Fruit fly (Drosophila melanogaster) whole organism, wandering third instar larva: Measurements from ENCODE around the gene CG17362.

Experiments used
- Abd-B ChIP-seq: fragments of >200 bp; optimal IDR thresholded peaks from 2 replicates; lab custom pipeline; 2017; ENCODE audit warnings: missing biosample characterization, missing genetic modification characterization
- CG32264 ChIP-seq: fragments of 200-800 bp; sonication (Bioruptor generic); optimal IDR thresholded peaks from 2 replicates; lab custom pipeline; 2016; ENCODE audit warnings: missing biosample characterization, missing genetic modification characterization
- CG9705 ChIP-seq: fragments of 200-800 bp; sonication (Bioruptor generic); optimal IDR thresholded peaks from 2 replicates; lab custom pipeline; 2018; ENCODE audit warnings: missing biosample characterization, mild to moderate bottlenecking, missing genetic modification characterization
- CrebA ChIP-seq: fragments of 200-800 bp; sonication (Bioruptor generic); optimal IDR thresholded peaks from 2 replicates; lab custom pipeline; 2016; ENCODE audit warnings: missing biosample characterization, mild to moderate bottlenecking, missing genetic modification characterization, borderline replicate concordance
- Dfd ChIP-seq: fragments of >200 bp; optimal IDR thresholded peaks from 2 replicates; lab custom pipeline; 2017; ENCODE audit warnings: missing biosample characterization, missing genetic modification characterization
- GATAd ChIP-seq: sonication (Bioruptor generic); optimal IDR thresholded peaks from 2 replicates; lab custom pipeline; 2016; ENCODE audit warnings: missing biosample characterization, missing genetic modification characterization
- HLH106 ChIP-seq: fragments of 200-800 bp; optimal IDR thresholded peaks from 3 replicates; lab custom pipeline; 2019; ENCODE audit warnings: missing biosample characterization, mild to moderate bottlenecking, missing genetic modification characterization, moderate library complexity
- Hnf4 ChIP-seq: fragments of 200-800 bp; sonication (Bioruptor generic); optimal IDR thresholded peaks from 2 replicates; lab custom pipeline; 2016; ENCODE audit warnings: missing biosample characterization, mild to moderate bottlenecking, missing genetic modification characterization
- Hr83 ChIP-seq: fragments of 200-300 bp; sonication (Bioruptor generic); optimal IDR thresholded peaks from 2 replicates; lab custom pipeline; 2016; ENCODE audit warnings: missing biosample characterization, mild to moderate bottlenecking, missing genetic modification characterization, moderate library complexity; ENCODE audit not compliant: poor library complexity, severe bottlenecking
- Jra ChIP-seq: sonication (Bioruptor generic); optimal IDR thresholded peaks from 2 replicates; lab custom pipeline; 2016; ENCODE audit warnings: missing biosample characterization, missing genetic modification characterization
- Mio ChIP-seq: sonication (Bioruptor generic); optimal IDR thresholded peaks from 2 replicates; lab custom pipeline; 2016; ENCODE audit warnings: missing biosample characterization, missing genetic modification characterization
- Myc ChIP-seq: fragments of >200 bp; optimal IDR thresholded peaks from 2 replicates; lab custom pipeline; 2017
- N ChIP-seq: fragments of >200 bp; optimal IDR thresholded peaks from 2 replicates; lab custom pipeline; 2018; ENCODE audit warnings: missing biosample characterization, missing external identifiers, missing genetic modification characterization
- OdsH ChIP-seq: fragments of 200-800 bp; sonication (Bioruptor generic); optimal IDR thresholded peaks from 2 replicates; lab custom pipeline; 2016; ENCODE audit warnings: missing biosample characterization, mild to moderate bottlenecking, missing genetic modification characterization
- Sp1 ChIP-seq: fragments of 200-800 bp; sonication (Bioruptor generic); optimal IDR thresholded peaks from 3 replicates; lab custom pipeline; 2019; ENCODE audit warnings: missing biosample characterization, mild to moderate bottlenecking, missing genetic modification characterization, moderate library complexity
- Vsx2 ChIP-seq: fragments of 200-300, 225-300 bp; sonication (Bioruptor generic); optimal IDR thresholded peaks from 2 replicates; lab custom pipeline; 2018; ENCODE audit warnings: missing biosample characterization, missing genetic modification characterization; ENCODE audit not compliant: partially characterized antibody
- br ChIP-seq: fragments of 200-800 bp; sonication (Bioruptor generic); optimal IDR thresholded peaks from 2 replicates; lab custom pipeline; 2016; ENCODE audit warnings: missing biosample characterization, missing genetic modification characterization
- dmrt93B ChIP-seq: fragments of 200-800 bp; sonication (Bioruptor generic); optimal IDR thresholded peaks from 2 replicates; lab custom pipeline; 2018; ENCODE audit warnings: missing biosample characterization, mild to moderate bottlenecking, missing genetic modification characterization
- dsf ChIP-seq: sonication (Bioruptor generic); optimal IDR thresholded peaks from 2 replicates; lab custom pipeline; 2016; ENCODE audit warnings: missing biosample characterization, missing genetic modification characterization, borderline replicate concordance
- ey ChIP-seq: fragments of 200-800 bp; sonication (Bioruptor generic); optimal IDR thresholded peaks from 2 replicates; lab custom pipeline; 2016; ENCODE audit warnings: missing biosample characterization, missing genetic modification characterization
- foxo ChIP-seq, 2 experiments: fragments of 200-800 bp; sonication (Bioruptor generic); optimal IDR thresholded peaks; 2 replicates in 1 of 2; 3 replicates in 1 of 2; lab custom pipeline; 2016 to 2017; ENCODE audit warnings: missing biosample characterization in 2 of 2, missing genetic modification characterization in 2 of 2
- h ChIP-seq: fragments of 200-800 bp; sonication (Bioruptor generic); optimal IDR thresholded peaks from 3 replicates; lab custom pipeline; 2016; ENCODE audit warnings: missing biosample characterization, mild to moderate bottlenecking, missing genetic modification characterization
- jim ChIP-seq: fragments of 175-275, 200-325 bp; sonication (Bioruptor generic); optimal IDR thresholded peaks from 2 replicates; lab custom pipeline; 2016; ENCODE audit warnings: missing biosample characterization, mild to moderate bottlenecking, missing genetic modification characterization
- lola ChIP-seq: fragments of >200 bp; optimal IDR thresholded peaks from 2 replicates; lab custom pipeline; 2017; ENCODE audit warnings: missing biosample characterization, missing genetic modification characterization
- pan ChIP-seq: fragments of >200 bp; optimal IDR thresholded peaks from 2 replicates; lab custom pipeline; 2017
- psq ChIP-seq: fragments of 200-800 bp; sonication (Bioruptor generic); optimal IDR thresholded peaks from 3 replicates; lab custom pipeline; 2017; ENCODE audit warnings: missing biosample characterization, mild to moderate bottlenecking, missing genetic modification characterization, moderate library complexity
- rgr ChIP-seq: fragments of 200-800 bp; sonication (Bioruptor generic); optimal IDR thresholded peaks from 3 replicates; lab custom pipeline; 2016; ENCODE audit warnings: missing biosample characterization, mild to moderate bottlenecking, missing genetic modification characterization
- sage ChIP-seq: fragments of 200-800 bp; sonication (Bioruptor generic); optimal IDR thresholded peaks from 2 replicates; lab custom pipeline; 2016; ENCODE audit warnings: missing biosample characterization, mild to moderate bottlenecking, missing genetic modification characterization
- sv ChIP-seq: fragments of 200-800 bp; sonication (Bioruptor generic); optimal IDR thresholded peaks from 3 replicates; lab custom pipeline; 2016; ENCODE audit warnings: missing biosample characterization, missing genetic modification characterization
- tai ChIP-seq: sonication (Bioruptor generic); optimal IDR thresholded peaks from 2 replicates; lab custom pipeline; 2016; ENCODE audit warnings: missing biosample characterization, missing genetic modification characterization
- usp ChIP-seq: fragments of >200 bp; optimal IDR thresholded peaks from 2 replicates; lab custom pipeline; 2017; ENCODE audit warnings: missing biosample characterization, missing genetic modification characterization
- woc ChIP-seq: sonication (Bioruptor generic); optimal IDR thresholded peaks from 2 replicates; lab custom pipeline; 2016; ENCODE audit warnings: missing biosample characterization, mild to moderate bottlenecking, missing genetic modification characterization

The CG17362 gene

DNA sequence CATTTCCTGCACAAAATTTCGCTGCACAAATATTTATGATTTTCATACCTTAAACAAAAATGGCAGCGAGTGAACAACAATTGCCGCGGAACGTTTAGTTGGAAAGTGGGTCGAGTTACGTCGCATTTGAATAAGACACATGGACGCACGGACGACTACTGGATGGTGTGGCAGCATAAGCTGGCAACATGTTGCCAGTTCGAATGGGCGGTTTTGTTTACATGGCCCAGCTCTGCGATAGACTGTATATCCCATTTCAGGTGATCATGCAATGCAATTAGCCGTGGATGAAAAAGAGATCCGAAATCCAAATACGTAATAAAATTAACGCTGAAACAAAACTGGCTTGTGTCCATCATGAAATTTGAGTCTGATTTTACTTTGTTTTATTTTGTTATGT, 29.8 kb upstream of the CG17362 start:
- TF ChIP-seq lola (GFP tag; lab: Kevin White, UChicago) = no peak
- no peak for TF ChIP-seq GATAd (GFP tag; lab: Kevin White, UChicago)
- TF ChIP-seq CG9705 (GFP tag; lab: Kevin White, UChicago) = no peak
- no peak for TF ChIP-seq Hnf4 (GFP tag; lab: Kevin White, UChicago)
- no peak for TF ChIP-seq pan (lab: Kevin White, UChicago)
- no peak for TF ChIP-seq Vsx2 (GFP tag; lab: Kevin White, UChicago)
- TF ChIP-seq CG32264 (GFP tag; lab: Kevin White, UChicago) = no peak
- no peak for TF ChIP-seq ey (GFP tag; lab: Kevin White, UChicago)
- TF ChIP-seq jim = no peak
- no peak for TF ChIP-seq dmrt93B (GFP tag; lab: Kevin White, UChicago)

DNA sequence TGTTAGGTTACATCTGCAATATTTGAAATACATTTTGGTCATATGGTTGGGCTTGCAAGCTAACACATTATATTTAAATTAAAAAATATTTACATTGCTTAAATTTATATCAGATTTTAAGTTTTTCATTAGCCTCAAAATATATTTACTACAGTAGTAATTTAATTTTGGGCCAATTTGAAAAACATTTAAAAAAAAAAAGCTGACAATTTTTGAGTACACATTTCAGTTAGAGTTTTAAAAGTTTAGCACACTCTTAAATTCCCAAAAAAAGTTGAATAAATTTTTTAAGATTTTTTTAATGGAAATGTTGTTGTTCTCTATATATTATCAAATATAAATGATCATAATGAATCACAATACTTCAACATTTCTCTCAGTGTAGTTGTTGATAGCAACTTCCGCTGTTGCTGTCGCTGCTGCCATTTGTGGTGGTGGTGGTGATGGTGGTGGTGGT, 29.2 kb upstream of the CG17362 start:
- TF ChIP-seq h (GFP tag; lab: Kevin White, UChicago) (peak; percentile 5), foxo (GFP tag; optimal IDR thresholded peaks at IDR 0.05; lab: Kevin White, UChicago) (peak in 1 of 2 experiments; percentile 34), rgr (GFP tag; lab: Kevin White, UChicago) (peak; percentile 19), psq (GFP tag; lab: Kevin White, UChicago) (peak; percentile 6), OdsH (peak; percentile 14), CG9705 (GFP tag; lab: Kevin White, UChicago) (no peak), sv (peak; percentile 39), Hnf4 (GFP tag; lab: Kevin White, UChicago) (no peak)

DNA sequence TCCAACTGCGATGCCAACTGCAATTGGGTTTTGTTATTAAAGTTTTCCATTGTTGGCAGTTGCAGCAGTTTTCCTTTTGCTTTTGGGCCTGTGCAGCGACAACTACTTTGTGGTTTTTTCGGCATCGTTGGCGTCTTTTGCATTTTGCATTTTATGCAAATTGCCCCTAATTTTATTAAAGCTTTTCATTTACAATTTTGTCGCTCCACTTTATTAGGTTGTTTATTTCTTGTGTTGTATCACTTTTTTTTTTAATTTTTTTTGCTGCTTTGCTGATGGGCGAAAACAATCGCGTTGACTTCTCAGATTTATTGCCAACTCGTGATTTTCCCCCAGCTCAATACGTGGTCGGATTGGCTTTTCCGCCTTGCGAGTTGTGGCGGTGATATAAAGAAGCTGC, 28.6 kb upstream of the CG17362 start:
- TF ChIP-seq usp = no peak
- TF ChIP-seq jim = no peak
- no peak for TF ChIP-seq Mio
- no peak for TF ChIP-seq dsf
- no peak for TF ChIP-seq Dfd (GFP tag; lab: Kevin White, UChicago)
- TF ChIP-seq Hr83 (GFP tag; lab: Kevin White, UChicago) = no peak
- no peak for TF ChIP-seq Sp1 (GFP tag; lab: Kevin White, UChicago)
- no peak for TF ChIP-seq psq (GFP tag; lab: Kevin White, UChicago)
- TF ChIP-seq Myc (lab: Kevin White, UChicago) = no peak
- no peak for TF ChIP-seq Jra
- TF ChIP-seq br (GFP tag; lab: Kevin White, UChicago) = no peak
- TF ChIP-seq foxo (GFP tag; optimal IDR thresholded peaks at IDR 0.05; lab: Kevin White, UChicago) = no peak
- TF ChIP-seq CG32264 (GFP tag; lab: Kevin White, UChicago) = no peak
- no peak for TF ChIP-seq ey (GFP tag; lab: Kevin White, UChicago)
- no peak for TF ChIP-seq pan (lab: Kevin White, UChicago)
- no peak for TF ChIP-seq OdsH
- no peak for TF ChIP-seq CG9705 (GFP tag; lab: Kevin White, UChicago)

DNA sequence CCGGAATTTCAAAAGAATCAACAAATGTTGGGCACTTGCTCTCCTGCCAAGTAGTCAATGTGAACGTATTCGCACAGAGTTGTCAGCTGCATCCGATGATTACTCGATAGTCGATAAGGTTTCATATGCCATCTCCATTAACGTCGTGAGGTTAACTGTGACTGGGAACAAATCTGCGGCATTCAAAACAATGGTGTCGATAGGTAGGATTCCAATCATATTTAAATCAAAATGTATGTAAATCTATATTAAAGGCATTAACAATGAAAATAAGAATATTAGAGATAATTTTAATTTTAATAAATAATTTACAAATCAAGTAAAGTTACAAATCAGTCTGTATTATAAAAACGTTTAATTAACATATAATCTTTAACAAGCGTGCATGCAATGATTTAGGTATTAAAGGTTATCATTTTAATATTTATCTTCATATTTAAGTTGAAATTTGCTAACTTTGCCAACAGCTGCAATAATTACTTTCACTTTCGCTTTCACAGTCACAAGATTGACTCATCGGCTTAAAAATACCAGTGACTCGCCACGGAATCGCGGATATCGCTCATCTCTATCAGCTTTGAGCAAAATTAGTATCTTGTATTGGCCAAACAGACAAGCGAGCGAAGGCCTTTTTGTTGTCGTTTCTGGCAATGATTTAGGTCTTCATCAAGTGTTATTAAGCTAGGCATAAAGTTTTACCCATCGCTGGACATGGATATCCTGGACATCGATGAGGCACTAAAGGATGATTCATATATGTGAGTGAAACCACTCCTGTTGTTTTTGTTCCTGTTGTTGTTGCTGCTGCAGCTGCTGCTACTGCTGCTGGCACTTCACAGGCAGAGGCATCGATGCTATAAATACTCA, 21.6 kb upstream of the CG17362 start, which contains the start of the genes Meics, Nxf3 and ssp2:
Gene Meics, minus strand, starts transcription at position 68 of the 867 bp plus-strand sequence.
Gene Nxf3, plus strand, starts transcription at position 569 of the 867 bp plus-strand sequence.
Gene ssp2, plus strand, starts transcription at position 569 of the 867 bp plus-strand sequence.
- peak; percentile 91 for TF ChIP-seq Hr83 (GFP tag; lab: Kevin White, UChicago)
- TF ChIP-seq jim = peak; percentile 69
- TF ChIP-seq lola (GFP tag; lab: Kevin White, UChicago) = no peak
- no peak for TF ChIP-seq Abd-B (GFP tag; lab: Kevin White, UChicago)
- TF ChIP-seq sv = no peak
- TF ChIP-seq dmrt93B (GFP tag; lab: Kevin White, UChicago) = peak; percentile 14
- TF ChIP-seq HLH106 (tag; lab: Kevin White, UChicago) = no peak
- TF ChIP-seq Jra = peak; percentile 48
- TF ChIP-seq rgr (GFP tag; lab: Kevin White, UChicago) = no peak
- no peak for TF ChIP-seq N
- TF ChIP-seq CG9705 (GFP tag; lab: Kevin White, UChicago) = no peak
- TF ChIP-seq woc (GFP tag; lab: Kevin White, UChicago) = peak; percentile 35
- TF ChIP-seq GATAd (GFP tag; lab: Kevin White, UChicago) = no peak
- no peak for TF ChIP-seq Hnf4 (GFP tag; lab: Kevin White, UChicago)
- TF ChIP-seq foxo (GFP tag; optimal IDR thresholded peaks at IDR 0.05; lab: Kevin White, UChicago) = no peak
- no peak for TF ChIP-seq tai (GFP tag; lab: Kevin White, UChicago)
- peak; percentile 21 for TF ChIP-seq Myc (lab: Kevin White, UChicago)
- peak; percentile 7 for TF ChIP-seq sage (GFP tag; lab: Kevin White, UChicago)
- TF ChIP-seq Sp1 (GFP tag; lab: Kevin White, UChicago) = no peak
- no peak for TF ChIP-seq CrebA
- peak; percentile 20 for TF ChIP-seq ey (GFP tag; lab: Kevin White, UChicago)
